Worm (Caenorhabditis elegans) whole organism, L4/young adult: ENCODE measurements around the gene R12C12.7.

ENCODE experiments used
- W03F9.2 ChIP-seq: fragments of 150-350 bp; optimal IDR thresholded peaks from 2 replicates; lab custom pipeline; 2014; ENCODE audit warnings: missing biosample characterization, missing genetic modification characterization
- him-1 ChIP-seq: sonication (generic microtip); optimal IDR thresholded peaks from 2 replicates; lab custom pipeline; 2016; ENCODE audit warnings: missing genotype, missing genetic modification reagents, missing genetic modification characterization, missing compliant biosample characterization

DNA sequence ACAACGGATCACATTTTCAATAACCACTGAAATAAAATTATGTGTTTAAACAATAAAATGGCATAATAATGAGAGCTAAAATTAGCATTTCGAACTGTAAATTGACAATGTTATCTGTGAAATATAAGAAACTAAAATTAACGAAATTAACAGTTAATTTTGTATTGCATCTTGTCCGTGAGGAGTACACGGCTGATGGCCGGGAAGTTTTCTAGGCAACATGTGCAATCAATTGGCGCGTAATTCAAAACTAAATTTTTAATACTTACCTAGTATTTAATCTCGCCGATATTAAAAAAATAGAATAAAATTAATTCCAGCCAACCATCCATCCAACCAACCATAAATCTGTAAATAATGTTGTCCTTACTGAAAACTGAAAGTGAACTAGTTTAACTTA, 5.7 kb upstream of the R12C12.7 start:
- TF ChIP-seq him-1 (tag; lab: Kevin White, UChicago) = peak; percentile 40
- TF ChIP-seq W03F9.2 = peak; percentile 69
